Fruit fly (Drosophila melanogaster) whole organism, embryonic: ENCODE data around the gene meep.

Source experiments
- Abd-B ChIP-seq: fragments of 200-800 bp; sonication (Bioruptor generic); optimal IDR thresholded peaks from 2 replicates; lab custom pipeline; 2018; ENCODE audit warnings: missing biosample characterization, mild to moderate bottlenecking, missing genetic modification characterization, moderate library complexity
- Ada2b ChIP-seq: fragments of 200-800 bp; sonication (Bioruptor generic); IDR thresholded peaks from 2 replicates; pipeline ENCODE4 v1.3.6; 2022; ENCODE audit warnings: missing biosample characterization, missing genetic modification characterization
- Atf6 ChIP-seq: fragments of 200-800 bp; sonication (Bioruptor generic); IDR thresholded peaks from 2 replicates; pipeline ENCODE4 v1.3.6; 2022; ENCODE audit warnings: missing biosample characterization, missing genetic modification characterization
- CG10565 ChIP-seq: fragments of 200-800 bp; sonication (Bioruptor generic); optimal IDR thresholded peaks from 3 replicates; lab custom pipeline; 2016; ENCODE audit warnings: missing biosample characterization, mild to moderate bottlenecking, missing genetic modification characterization
- CG11085 ChIP-seq: fragments of 200-800 bp; sonication (Bioruptor generic); IDR thresholded peaks from 2 replicates; pipeline ENCODE4 v1.3.6; 2022; ENCODE audit warnings: missing biosample characterization, missing genetic modification characterization
- CG11093 ChIP-seq: fragments of 200-800 bp; sonication (Bioruptor generic); IDR thresholded peaks from 3 replicates; pipeline ENCODE4 v1.3.6; 2022; ENCODE audit warnings: missing biosample characterization, missing genetic modification characterization
- CG11456 ChIP-seq: fragments of 200-800 bp; sonication (Bioruptor generic); IDR thresholded peaks from 3 replicates; pipeline ENCODE4 v1.3.6; 2022; ENCODE audit warnings: missing biosample characterization, missing genetic modification characterization
- CG11695 ChIP-seq: fragments of 200-800 bp; sonication (Bioruptor generic); IDR thresholded peaks from 3 replicates; pipeline ENCODE4 v1.3.6; 2022; ENCODE audit warnings: missing biosample characterization, missing genetic modification characterization
- CG1233 ChIP-seq: fragments of 200-800 bp; sonication (Bioruptor generic); optimal IDR thresholded peaks from 4 replicates; lab custom pipeline; 2018; ENCODE audit warnings: missing biosample characterization, mild to moderate bottlenecking, missing genetic modification characterization
- CG13287 ChIP-seq: fragments of 200-800 bp; sonication (Bioruptor generic); IDR thresholded peaks from 2 replicates; pipeline ENCODE4 v1.3.6; 2022; ENCODE audit warnings: missing biosample characterization, missing genetic modification characterization; ENCODE audit not compliant: partially characterized antibody
- CG1603 ChIP-seq: fragments of 200-800 bp; sonication (Bioruptor generic); optimal IDR thresholded peaks from 2 replicates; lab custom pipeline; 2019; ENCODE audit warnings: missing biosample characterization, mild to moderate bottlenecking, missing genetic modification characterization, moderate library complexity
- CG16779 ChIP-seq: fragments of 200-800 bp; sonication (Bioruptor generic); IDR thresholded peaks from 2 replicates; pipeline ENCODE4 v1.3.6; 2022; ENCODE audit warnings: missing biosample characterization, missing genetic modification characterization
- CG2120 ChIP-seq: fragments of 200-800 bp; sonication (Bioruptor generic); optimal IDR thresholded peaks from 3 replicates; lab custom pipeline; 2016; ENCODE audit warnings: missing biosample characterization, missing genetic modification characterization
- CG2678 ChIP-seq: fragments of 200-800 bp; sonication (Bioruptor generic); optimal IDR thresholded peaks from 3 replicates; lab custom pipeline; 2019; ENCODE audit warnings: missing biosample characterization, mild to moderate bottlenecking, missing genetic modification characterization, moderate library complexity
- CG32772 ChIP-seq: fragments of 200-800 bp; sonication (Bioruptor generic); IDR thresholded peaks from 2 replicates; pipeline ENCODE4 v1.3.6; 2022; ENCODE audit warnings: missing biosample characterization, missing genetic modification characterization
- CG4730 ChIP-seq: fragments of 200-800 bp; sonication (Bioruptor generic); IDR thresholded peaks from 2 replicates; pipeline ENCODE4 v1.3.6; 2022; ENCODE audit warnings: missing biosample characterization, missing genetic modification characterization
- CG6791 ChIP-seq: fragments of 200-800 bp; sonication (Bioruptor generic); IDR thresholded peaks from 3 replicates; pipeline ENCODE4 v1.3.6; 2022; ENCODE audit warnings: missing biosample characterization, missing genetic modification characterization; ENCODE audit not compliant: partially characterized antibody
- CG7271 ChIP-seq: fragments of 200-800 bp; sonication (Bioruptor generic); optimal IDR thresholded peaks from 2 replicates; lab custom pipeline; 2018; ENCODE audit warnings: missing biosample characterization, mild to moderate bottlenecking, missing genetic modification characterization, moderate library complexity
- CG9932 ChIP-seq: fragments of 200-800 bp; sonication (Bioruptor generic); IDR thresholded peaks from 2 replicates; pipeline ENCODE4 v1.3.6; 2022; ENCODE audit warnings: missing biosample characterization, missing genetic modification characterization
- Chrac-16 ChIP-seq: fragments of 200-800 bp; sonication (Bioruptor generic); optimal IDR thresholded peaks from 3 replicates; lab custom pipeline; 2016; ENCODE audit warnings: missing biosample characterization, missing genetic modification characterization
- Ets97D ChIP-seq: fragments of 200-800 bp; sonication (Bioruptor generic); optimal IDR thresholded peaks from 3 replicates; lab custom pipeline; 2016; ENCODE audit warnings: missing biosample characterization, missing genetic modification characterization
- Fer1 ChIP-seq: fragments of 200-800 bp; sonication (Bioruptor generic); optimal IDR thresholded peaks from 2 replicates; lab custom pipeline; 2017; ENCODE audit warnings: missing biosample characterization, mild to moderate bottlenecking, missing genetic modification characterization
- HHEX ChIP-seq: fragments of 200-800 bp; sonication (Bioruptor generic); optimal IDR thresholded peaks from 3 replicates; lab custom pipeline; 2017; ENCODE audit warnings: missing biosample characterization, mild to moderate bottlenecking, missing genetic modification characterization, missing genetic modification reagents
- Hmr ChIP-seq: fragments of 200-800 bp; sonication (Bioruptor generic); optimal IDR thresholded peaks from 3 replicates; lab custom pipeline; 2017; ENCODE audit warnings: mild to moderate bottlenecking, missing biosample characterization, missing genetic modification reagents, missing genetic modification characterization
- Kr ChIP-seq: fragments of 200-800 bp; sonication (Bioruptor generic); optimal IDR thresholded peaks from 2 replicates; lab custom pipeline; 2017; ENCODE audit warnings: missing biosample characterization, mild to moderate bottlenecking, missing genetic modification characterization
- NFAT ChIP-seq: fragments of 200-800 bp; sonication (Bioruptor generic); IDR thresholded peaks from 2 replicates; pipeline ENCODE4 v1.3.6; 2022; ENCODE audit warnings: missing biosample characterization, missing genetic modification characterization
- Ptx1 ChIP-seq: fragments of 200-800 bp; sonication (Bioruptor generic); IDR thresholded peaks from 2 replicates; pipeline ENCODE4 v1.3.6; 2022; ENCODE audit warnings: missing biosample characterization, missing genetic modification characterization
- Trl ChIP-seq, 3 experiments: fragments of >200 bp in 2 of 3; fragments of 200-800 bp in 1 of 3; sonication (Bioruptor generic) in 1 of 3; optimal IDR thresholded peaks; 2 replicates in 1 of 3; 3 replicates in 2 of 3; lab custom pipeline; 2016 to 2017; ENCODE audit warnings: missing biosample characterization in 1 of 3, missing genetic modification characterization in 1 of 3
- Xbp1 ChIP-seq: fragments of 200-800 bp; sonication (Bioruptor generic); optimal IDR thresholded peaks from 3 replicates; lab custom pipeline; 2016; ENCODE audit warnings: missing biosample characterization, mild to moderate bottlenecking, missing genetic modification characterization
- YL-1 ChIP-seq: fragments of 200-800 bp; sonication (Bioruptor generic); optimal IDR thresholded peaks from 3 replicates; lab custom pipeline; 2017; ENCODE audit warnings: missing biosample characterization, mild to moderate bottlenecking, missing genetic modification characterization
- abd-A ChIP-seq: fragments of 200-800 bp; sonication (Bioruptor generic); optimal IDR thresholded peaks from 3 replicates; lab custom pipeline; 2019; ENCODE audit warnings: missing biosample characterization, mild to moderate bottlenecking, missing genetic modification characterization, moderate library complexity
- bab2 ChIP-seq: fragments of 200-800 bp; sonication (Bioruptor generic); optimal IDR thresholded peaks from 2 replicates; lab custom pipeline; 2016; ENCODE audit warnings: missing biosample characterization, missing genetic modification characterization
- crol ChIP-seq: fragments of 200-800 bp; sonication (Bioruptor generic); IDR thresholded peaks from 2 replicates; pipeline ENCODE4 v1.3.6; 2022; ENCODE audit warnings: missing biosample characterization, missing genetic modification characterization
- ems ChIP-seq: fragments of 200-800 bp; sonication (Bioruptor generic); optimal IDR thresholded peaks from 3 replicates; lab custom pipeline; 2016; ENCODE audit warnings: missing biosample characterization, missing genetic modification characterization
- eyg ChIP-seq: fragments of 200-800 bp; sonication (Bioruptor generic); optimal IDR thresholded peaks from 3 replicates; lab custom pipeline; 2016; ENCODE audit warnings: missing biosample characterization, missing genetic modification characterization
- nerfin-1 ChIP-seq: fragments of 200-800 bp; sonication (Bioruptor generic); optimal IDR thresholded peaks from 3 replicates; lab custom pipeline; 2019; ENCODE audit warnings: missing biosample characterization, mild to moderate bottlenecking, missing genetic modification characterization, moderate library complexity
- onecut ChIP-seq: fragments of 200-800 bp; sonication (Bioruptor generic); IDR thresholded peaks from 2 replicates; pipeline ENCODE4 v1.3.6; 2022; ENCODE audit warnings: missing biosample characterization, missing genetic modification characterization
- phol ChIP-seq: fragments of 200-800 bp; sonication (Bioruptor generic); optimal IDR thresholded peaks from 3 replicates; lab custom pipeline; 2018; ENCODE audit warnings: missing biosample characterization, mild to moderate bottlenecking, missing genetic modification characterization, moderate library complexity
- prd ChIP-seq, 3 experiments: fragments of >200 bp in 2 of 3; fragments of 200-800 bp in 1 of 3; sonication (Bioruptor generic) in 1 of 3; optimal IDR thresholded peaks in 2 of 3; IDR thresholded peaks in 1 of 3; 2 replicates in 2 of 3; 3 replicates in 1 of 3; pipeline versions ENCODE4 v1.3.6 to Lab custom; 2017 to 2022; ENCODE audit warnings: missing biosample characterization in 1 of 3, missing genetic modification characterization in 1 of 3
- pros ChIP-seq: fragments of 200-800 bp; sonication (Bioruptor generic); optimal IDR thresholded peaks from 3 replicates; lab custom pipeline; 2019; ENCODE audit warnings: missing biosample characterization, mild to moderate bottlenecking, missing genetic modification characterization, moderate library complexity
- salm ChIP-seq: fragments of 200-800 bp; sonication (Bioruptor generic); optimal IDR thresholded peaks from 2 replicates; lab custom pipeline; 2018; ENCODE audit warnings: missing biosample characterization, mild to moderate bottlenecking, missing genetic modification characterization
- schlank ChIP-seq: fragments of 200-800 bp; sonication (Bioruptor generic); optimal IDR thresholded peaks from 2 replicates; lab custom pipeline; 2018; ENCODE audit warnings: missing biosample characterization, mild to moderate bottlenecking, missing genetic modification characterization
- sisA ChIP-seq: fragments of 200-800 bp; sonication (Bioruptor generic); IDR thresholded peaks from 2 replicates; pipeline ENCODE4 v1.3.6; 2022; ENCODE audit warnings: missing biosample characterization, missing genetic modification characterization
- sob ChIP-seq: fragments of 200-800 bp; sonication (Bioruptor generic); IDR thresholded peaks from 2 replicates; pipeline ENCODE4 v1.3.6; 2022; ENCODE audit warnings: missing biosample characterization, missing genetic modification characterization
- tll ChIP-seq, 2 experiments: fragments of 200-800 bp in 1 of 2; fragments of >200 bp in 1 of 2; sonication (Bioruptor generic) in 1 of 2; optimal IDR thresholded peaks; 2 replicates each; lab custom pipeline; 2017 to 2019; ENCODE audit warnings: missing biosample characterization in 2 of 2, missing genetic modification characterization in 2 of 2, mild to moderate bottlenecking in 1 of 2, moderate library complexity in 1 of 2
- twi ChIP-seq: fragments of 200-800 bp; optimal IDR thresholded peaks from 2 replicates; lab custom pipeline; 2019; ENCODE audit warnings: missing biosample characterization, mild to moderate bottlenecking, missing genetic modification characterization, moderate library complexity
- tx ChIP-seq: fragments of 200-800 bp; sonication (Bioruptor generic); optimal IDR thresholded peaks from 2 replicates; lab custom pipeline; 2016; ENCODE audit warnings: missing biosample characterization, missing genetic modification characterization
- zf30C ChIP-seq: fragments of 200-800 bp; sonication (Bioruptor generic); optimal IDR thresholded peaks from 3 replicates; lab custom pipeline; 2018; ENCODE audit warnings: missing biosample characterization, mild to moderate bottlenecking, missing genetic modification characterization

The meep gene

DNA sequence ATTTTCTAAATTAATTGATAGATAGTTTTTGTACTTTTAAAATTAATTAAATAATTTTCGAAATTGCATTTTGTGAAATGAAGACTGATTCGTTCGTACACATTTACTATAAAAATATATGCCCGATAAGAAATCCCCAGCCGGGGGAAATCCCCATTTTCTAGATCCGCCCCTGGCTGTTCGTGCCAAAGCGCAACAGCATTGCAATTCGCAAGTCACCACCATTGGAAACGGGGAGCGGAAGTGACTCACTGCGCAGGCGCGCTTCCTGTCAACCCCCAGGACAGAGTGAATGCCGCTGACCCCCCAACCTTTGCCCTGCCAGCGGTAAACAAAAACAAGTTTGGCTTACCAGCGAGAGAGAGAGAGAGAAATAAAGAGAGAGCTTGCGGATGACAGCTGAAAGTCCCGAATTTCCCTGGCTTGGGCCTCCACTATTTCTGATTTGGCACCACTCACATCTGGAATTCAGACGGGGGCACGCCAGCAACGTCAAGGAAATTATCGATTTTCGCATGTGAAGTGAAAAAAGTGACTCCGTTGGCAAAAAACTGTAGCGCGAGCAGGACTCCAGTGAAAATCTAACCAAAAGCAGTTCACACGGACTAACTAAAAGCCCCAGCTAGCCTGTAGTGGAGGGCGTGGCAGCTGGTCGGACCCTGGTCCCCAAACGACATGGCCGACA lies 6.8 kb downstream of the meep start, which contains the start of gene Aplip1 (continued):
- TF ChIP-seq NFAT (GFP tag; lab: Robert Waterston, UW) (0 out of 2 replicates have a peak, but pooled peaks have one; percentile 33), Abd-B (no peak), salm (tag; lab: Kevin White, UChicago) (no peak), CG6791 (GFP tag; lab: Robert Waterston, UW) (no peak), abd-A (tag; lab: Kevin White, UChicago) (no peak), Hmr (GFP tag; lab: Kevin White, UChicago) (peak; percentile 3), Ptx1 (GFP tag; lab: Robert Waterston, UW) (no peak), prd (optimal IDR thresholded peaks at IDR 0.05; lab: Kevin White, UChicago) (no peak), prd (GFP tag; IDR thresholded peaks at IDR 0.05; lab: Robert Waterston, UW) (0 out of 3 replicates have a peak, but pooled peaks have one; percentile 32), CG9932 (peak; percentile 28; the same call in 1 of the 2 replicates), CG4730 (GFP tag; lab: Robert Waterston, UW) (no peak), bab2 (peak; percentile 39), sisA (GFP tag; lab: Robert Waterston, UW) (0 out of 2 replicates have a peak, but pooled peaks have one; percentile 14), Fer1 (GFP tag; lab: Kevin White, UChicago) (peak; percentile 9), sob (GFP tag; lab: Robert Waterston, UW) (peak; percentile 63), CG10565 (no peak), pros (GFP tag; lab: Kevin White, UChicago) (no peak), Trl (optimal IDR thresholded peaks at IDR 0.05; lab: Kevin White, UChicago) (peak; percentile 47 to 55), Trl (GFP tag; optimal IDR thresholded peaks at IDR 0.05; lab: Kevin White, UChicago) (no peak), phol (tag; lab: Kevin White, UChicago) (no peak), Atf6 (GFP tag; lab: Robert Waterston, UW) (no peak), zf30C (no peak), CG1233 (GFP tag; lab: Kevin White, UChicago) (no peak), CG16779 (GFP tag; lab: Robert Waterston, UW) (0 out of 2 replicates have a peak, but pooled peaks have one; percentile 21), CG32772 (GFP tag; lab: Robert Waterston, UW) (no peak), CG7271 (tag; lab: Kevin White, UChicago) (no peak), CG11695 (0 out of 3 replicates have a peak, but pooled peaks have one; percentile 15), CG2120 (GFP tag; lab: Kevin White, UChicago) (peak; percentile 46), CG11085 (GFP tag; lab: Robert Waterston, UW) (no peak), YL-1 (GFP tag; lab: Kevin White, UChicago) (peak; percentile 13), CG13287 (GFP tag; lab: Robert Waterston, UW) (no peak), Xbp1 (GFP tag; lab: Kevin White, UChicago) (no peak), Kr (no peak), HHEX (GFP tag; lab: Kevin White, UChicago) (no peak), tll (GFP tag; optimal IDR thresholded peaks at IDR 0.05; lab: Kevin White, UChicago) (no peak), CG1603 (no peak), eyg (GFP tag; lab: Kevin White, UChicago) (no peak), schlank (tag; lab: Kevin White, UChicago) (no peak), twi (tag; lab: Kevin White, UChicago) (no peak), onecut (GFP tag; lab: Robert Waterston, UW) (peak; percentile 98), Chrac-16 (GFP tag; lab: Kevin White, UChicago) (no peak), crol (peak; percentile 30; the same call in 1 of the 2 replicates), CG11456 (0 out of 3 replicates have a peak, but pooled peaks have one; percentile 61), CG2678 (tag; lab: Kevin White, UChicago) (peak; percentile 39), nerfin-1 (tag; lab: Kevin White, UChicago) (peak; percentile 46), CG11093 (GFP tag; lab: Robert Waterston, UW) (no peak), ems (no peak), Ets97D (GFP tag; lab: Kevin White, UChicago) (peak; percentile 39), Ada2b (no peak), tx (GFP tag; lab: Kevin White, UChicago) (no peak)
